Worm (Caenorhabditis elegans) whole organism, mixed stage, embryonic: ENCODE measurements around the gene clec-68.

ENCODE experiments used
- bed-3 ChIP-seq: fragments of 200-800 bp; sonication (Bioruptor generic); optimal IDR thresholded peaks from 3 replicates; lab custom pipeline; 2018; ENCODE audit warnings: mild to moderate bottlenecking, missing genetic modification characterization, moderate library complexity, missing compliant biosample characterization
- blmp-1 ChIP-seq: fragments of 150-350 bp; optimal IDR thresholded peaks from 2 replicates; lab custom pipeline; 2014; ENCODE audit warnings: missing biosample characterization, missing genetic modification characterization
- ceh-39 ChIP-seq: fragments of 150-350 bp; optimal IDR thresholded peaks from 2 replicates; lab custom pipeline; 2014; ENCODE audit warnings: missing biosample characterization, missing genetic modification characterization
- ceh-43 ChIP-seq: fragments of 200-800 bp; sonication (Bioruptor generic); optimal IDR thresholded peaks from 2 replicates; lab custom pipeline; 2018; ENCODE audit warnings: mild to moderate bottlenecking, missing genetic modification characterization, moderate library complexity, missing compliant biosample characterization
- ceh-83 ChIP-seq: fragments of 200-800 bp; sonication (Bioruptor generic); optimal IDR thresholded peaks from 2 replicates; lab custom pipeline; 2018; ENCODE audit warnings: mild to moderate bottlenecking, missing genetic modification characterization, missing compliant biosample characterization
- cnd-1 ChIP-seq: fragments of 200-800 bp; sonication (Bioruptor generic); optimal IDR thresholded peaks from 2 replicates; lab custom pipeline; 2018; ENCODE audit warnings: mild to moderate bottlenecking, missing genetic modification characterization, missing compliant biosample characterization
- drap-1 ChIP-seq: fragments of 200-800 bp; sonication (Bioruptor generic); optimal IDR thresholded peaks from 3 replicates; lab custom pipeline; 2018; ENCODE audit warnings: mild to moderate bottlenecking, missing genetic modification characterization, missing compliant biosample characterization
- elt-1 ChIP-seq: sonication (generic microtip); optimal IDR thresholded peaks from 2 replicates; lab custom pipeline; 2017; ENCODE audit warnings: missing genetic modification characterization, mild to moderate bottlenecking, missing compliant biosample characterization, antibody characterized with exemption, moderate library complexity, borderline replicate concordance; ENCODE audit not compliant: insufficient read depth
- elt-3 ChIP-seq: fragments of 150-350 bp; optimal IDR thresholded peaks from 2 replicates; lab custom pipeline; 2014; ENCODE audit warnings: missing biosample characterization, missing genetic modification characterization
- ham-2 ChIP-seq: fragments of 200-800 bp; sonication (Bioruptor generic); optimal IDR thresholded peaks from 2 replicates; lab custom pipeline; 2018; ENCODE audit warnings: mild to moderate bottlenecking, missing genetic modification characterization, missing compliant biosample characterization
- hlh-1 ChIP-seq: fragments of 150-350 bp; optimal IDR thresholded peaks from 2 replicates; lab custom pipeline; 2014; ENCODE audit warnings: missing biosample characterization, missing genetic modification reagents, missing genetic modification characterization
- lin-32 ChIP-seq: fragments of 200-800 bp; sonication (Bioruptor generic); optimal IDR thresholded peaks from 2 replicates; lab custom pipeline; 2018; ENCODE audit warnings: mild to moderate bottlenecking, missing genetic modification characterization, missing compliant biosample characterization
- lsy-2 ChIP-seq: fragments of 150-350 bp; optimal IDR thresholded peaks from 2 replicates; lab custom pipeline; 2014; ENCODE audit warnings: missing biosample characterization, missing genetic modification characterization
- mab-5 ChIP-seq: fragments of 150-350 bp; optimal IDR thresholded peaks from 2 replicates; lab custom pipeline; 2014; ENCODE audit warnings: missing biosample characterization, missing genetic modification characterization
- mep-1 ChIP-seq: fragments of 150-350 bp; optimal IDR thresholded peaks from 2 replicates; lab custom pipeline; 2017; ENCODE audit warnings: missing biosample characterization, missing genetic modification reagents, missing genetic modification characterization, inconsistent platforms
- mls-2 ChIP-seq: sonication (generic microtip); optimal IDR thresholded peaks from 2 replicates; lab custom pipeline; 2016; ENCODE audit warnings: mild to moderate bottlenecking, missing genetic modification characterization, moderate library complexity, missing compliant biosample characterization
- nhr-12 ChIP-seq: fragments of 150-350 bp; optimal IDR thresholded peaks from 2 replicates; lab custom pipeline; 2014; ENCODE audit warnings: missing biosample characterization, missing genetic modification characterization
- nhr-2 ChIP-seq: fragments of 150-350 bp; optimal IDR thresholded peaks from 2 replicates; lab custom pipeline; 2014; ENCODE audit warnings: missing biosample characterization, missing genetic modification characterization
- nhr-237 ChIP-seq: fragments of 150-350 bp; optimal IDR thresholded peaks from 2 replicates; lab custom pipeline; 2014; ENCODE audit warnings: missing biosample characterization, missing genetic modification characterization
- nhr-28 ChIP-seq: fragments of 150-350 bp; optimal IDR thresholded peaks from 2 replicates; lab custom pipeline; 2014; ENCODE audit warnings: missing biosample characterization, missing genetic modification characterization
- pha-4 ChIP-seq: fragments of 150-350 bp; optimal IDR thresholded peaks from 2 replicates; lab custom pipeline; 2018; ENCODE audit warnings: missing biosample characterization, missing genetic modification reagents, missing genetic modification characterization
- sem-2 ChIP-seq: fragments of 200-800 bp; sonication (Bioruptor generic); optimal IDR thresholded peaks from 2 replicates; lab custom pipeline; 2018; ENCODE audit warnings: mild to moderate bottlenecking, missing genetic modification characterization, missing compliant biosample characterization
- snpc-4 ChIP-seq: fragments of 150-350 bp; optimal IDR thresholded peaks from 2 replicates; lab custom pipeline; 2014; ENCODE audit warnings: missing biosample characterization, missing genetic modification characterization
- sptf-1 ChIP-seq: sonication (generic microtip); optimal IDR thresholded peaks from 2 replicates; lab custom pipeline; 2017; ENCODE audit warnings: mild to moderate bottlenecking, missing genetic modification characterization, moderate library complexity, missing compliant biosample characterization
- tbx-8 ChIP-seq: fragments of 200-800 bp; sonication (Bioruptor generic); optimal IDR thresholded peaks from 2 replicates; lab custom pipeline; 2018; ENCODE audit warnings: mild to moderate bottlenecking, missing genetic modification characterization, moderate library complexity, missing compliant biosample characterization
- unc-120 ChIP-seq: sonication (generic microtip); optimal IDR thresholded peaks from 2 replicates; lab custom pipeline; 2017; ENCODE audit warnings: missing genetic modification characterization, missing compliant biosample characterization; ENCODE audit not compliant: poor library complexity, severe bottlenecking
- unc-39 ChIP-seq: fragments of 150-350 bp; optimal IDR thresholded peaks from 2 replicates; lab custom pipeline; 2014; ENCODE audit warnings: missing biosample characterization, missing genetic modification characterization
- unc-62 ChIP-seq: fragments of 150-350 bp; optimal IDR thresholded peaks from 2 replicates; lab custom pipeline; 2014; ENCODE audit warnings: missing biosample characterization, missing genetic modification reagents, missing genetic modification characterization

Gene clec-68

ce11 chrIV:3899719-3900554, 26.3 kb upstream of the clec-68 start, which contains the start of gene srz-62:
Gene srz-62, plus strand, starts transcription at chrIV:3900504.
- TF ChIP-seq ceh-43 (GFP tag; lab: Kevin White, UChicago) (no peak), unc-120 (tag; lab: Kevin White, UChicago) (no peak)
- TF ChIP-seq, all 35 proteins: peak for 0

DNA sequence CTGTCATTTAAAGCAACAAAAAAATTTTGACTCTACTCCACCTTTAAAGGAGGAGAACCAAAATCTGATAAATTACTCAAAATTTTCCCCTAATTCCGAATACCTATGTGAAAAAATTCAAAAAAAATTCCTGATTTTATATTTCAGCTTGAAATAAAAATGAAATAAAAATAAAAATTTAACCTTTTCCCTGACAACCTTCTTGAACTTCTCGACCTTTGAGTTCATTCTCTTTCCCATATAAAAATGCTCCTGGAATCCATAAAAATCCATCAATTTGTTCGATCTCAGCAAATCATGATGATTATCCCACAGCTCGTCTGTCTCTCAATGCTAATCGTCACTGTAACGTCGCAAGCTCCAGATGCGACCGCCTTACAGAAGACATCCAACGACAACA, 23.3 kb upstream of the clec-68 start, which contains the start of gene F56D6.6:
Gene F56D6.6, plus strand, starts transcription at position 301 of the 400 bp plus-strand sequence.
- no peak for TF ChIP-seq nhr-237
- TF ChIP-seq unc-62 (GFP tag; lab: Kevin White, UChicago): no peak
- no peak for TF ChIP-seq blmp-1 (tag; lab: Kevin White, UChicago)
- TF ChIP-seq unc-120 (tag; lab: Kevin White, UChicago): no peak
- TF ChIP-seq lsy-2 (tag; lab: Kevin White, UChicago): no peak
- no peak for TF ChIP-seq snpc-4 (tag; lab: Kevin White, UChicago)
- no peak for TF ChIP-seq mls-2 (tag; lab: Kevin White, UChicago)
- TF ChIP-seq nhr-2 (tag; lab: Kevin White, UChicago): no peak
- no peak for TF ChIP-seq elt-3 (tag; lab: Kevin White, UChicago)
- no peak for TF ChIP-seq pha-4 (tag; lab: Kevin White, UChicago)
- no peak for TF ChIP-seq elt-1 (tag; lab: Kevin White, UChicago)
- TF ChIP-seq hlh-1: no peak
- no peak for TF ChIP-seq tbx-8 (GFP tag; lab: Kevin White, UChicago)
- no peak for TF ChIP-seq nhr-12 (tag; lab: Kevin White, UChicago)
- TF ChIP-seq ceh-39 (tag; lab: Kevin White, UChicago): no peak
- no peak for TF ChIP-seq mab-5 (tag; lab: Kevin White, UChicago)
- no peak for TF ChIP-seq cnd-1 (tag; lab: Kevin White, UChicago)
- no peak for TF ChIP-seq nhr-28 (tag; lab: Kevin White, UChicago)
- TF ChIP-seq, all 35 proteins: peak for 0

- no peak for TF ChIP-seq mep-1 (tag; lab: Kevin White, UChicago)
- no peak for TF ChIP-seq pha-4 (tag; lab: Kevin White, UChicago)
- TF ChIP-seq hlh-1: no peak
- no peak for TF ChIP-seq snpc-4 (tag; lab: Kevin White, UChicago)
- TF ChIP-seq nhr-237: no peak
- no peak for TF ChIP-seq sem-2 (GFP tag; lab: Kevin White, UChicago)
- TF ChIP-seq ceh-43 (GFP tag; lab: Kevin White, UChicago): no peak
- no peak for TF ChIP-seq tbx-8 (GFP tag; lab: Kevin White, UChicago)
- no peak for TF ChIP-seq mls-2 (tag; lab: Kevin White, UChicago)
- TF ChIP-seq ceh-83 (GFP tag; lab: Kevin White, UChicago): no peak
- no peak for TF ChIP-seq unc-39 (tag; lab: Kevin White, UChicago)
- no peak for TF ChIP-seq lsy-2 (tag; lab: Kevin White, UChicago)
- TF ChIP-seq, all 35 proteins: peak for 0
These were observed 21.6 kb upstream of the clec-68 start, which contains the start of gene F56D6.21 for ce11 chrIV:3904620-3905019. Gene F56D6.21, plus strand, starts transcription at chrIV:3904920.

DNA sequence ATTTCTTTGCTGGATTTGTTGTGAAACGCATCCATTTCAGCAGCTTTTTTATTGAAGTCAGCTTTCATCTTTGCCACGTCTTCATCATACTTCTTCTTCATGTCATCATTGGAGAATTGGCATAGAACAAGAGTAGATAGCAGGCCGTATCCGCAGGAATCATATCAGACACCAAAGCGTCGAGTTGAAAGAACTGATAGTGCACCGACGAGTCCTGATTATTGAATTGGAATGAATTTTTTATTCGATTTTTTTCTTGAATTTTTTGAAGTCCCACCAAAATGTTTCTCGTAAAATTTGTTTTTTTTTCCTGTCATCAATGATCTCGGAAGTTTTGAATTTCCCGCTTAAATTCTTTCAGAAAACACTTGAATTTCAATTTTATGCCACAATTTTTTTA, 19.8 kb upstream of the clec-68 start, which contains the start of gene F56D6.11:
Gene F56D6.11, minus strand, starts transcription at position 101 of the 400 bp plus-strand sequence.
- no peak for TF ChIP-seq ceh-39 (tag; lab: Kevin White, UChicago)
- no peak for TF ChIP-seq elt-3 (tag; lab: Kevin White, UChicago)
- no peak for TF ChIP-seq sem-2 (GFP tag; lab: Kevin White, UChicago)
- no peak for TF ChIP-seq snpc-4 (tag; lab: Kevin White, UChicago)
- TF ChIP-seq mep-1 (tag; lab: Kevin White, UChicago): no peak
- no peak for TF ChIP-seq bed-3 (GFP tag; lab: Kevin White, UChicago)
- TF ChIP-seq lin-32: no peak
- no peak for TF ChIP-seq nhr-12 (tag; lab: Kevin White, UChicago)
- TF ChIP-seq sptf-1: no peak
- no peak for TF ChIP-seq drap-1 (GFP tag; lab: Kevin White, UChicago)
- TF ChIP-seq nhr-2 (tag; lab: Kevin White, UChicago): no peak
- TF ChIP-seq ham-2: no peak
- TF ChIP-seq unc-62 (GFP tag; lab: Kevin White, UChicago): no peak
- TF ChIP-seq mab-5 (tag; lab: Kevin White, UChicago): no peak
- no peak for TF ChIP-seq lsy-2 (tag; lab: Kevin White, UChicago)
- TF ChIP-seq pha-4 (tag; lab: Kevin White, UChicago): no peak
